Worm (Caenorhabditis elegans) whole organism, young adult: ENCODE data around the gene C31A11.13.

Source experiments
- ama-1 ChIP-seq, 3 experiments: fragments of 150-350 bp in 1 of 3; sonication (generic microtip) in 2 of 3; optimal IDR thresholded peaks; 2 replicates each; lab custom pipeline; 2014 to 2018; ENCODE audit warnings: missing biosample characterization in 2 of 3, missing genetic modification characterization in 2 of 3, missing genetic modification reagents in 2 of 3
- pha-4 ChIP-seq: fragments of 150-350 bp; sonication (generic microtip); optimal IDR thresholded peaks from 2 replicates; lab custom pipeline; 2014; ENCODE audit warnings: missing biosample characterization, missing genetic modification reagents, missing genetic modification characterization
- snpc-1.1 ChIP-seq: sonication (generic microtip); optimal IDR thresholded peaks from 2 replicates; lab custom pipeline; 2017; ENCODE audit warnings: missing genetic modification characterization, mild to moderate bottlenecking, missing compliant biosample characterization, antibody characterized with exemption, moderate library complexity, missing genotype, missing genetic modification reagents; ENCODE audit not compliant: insufficient read depth

DNA sequence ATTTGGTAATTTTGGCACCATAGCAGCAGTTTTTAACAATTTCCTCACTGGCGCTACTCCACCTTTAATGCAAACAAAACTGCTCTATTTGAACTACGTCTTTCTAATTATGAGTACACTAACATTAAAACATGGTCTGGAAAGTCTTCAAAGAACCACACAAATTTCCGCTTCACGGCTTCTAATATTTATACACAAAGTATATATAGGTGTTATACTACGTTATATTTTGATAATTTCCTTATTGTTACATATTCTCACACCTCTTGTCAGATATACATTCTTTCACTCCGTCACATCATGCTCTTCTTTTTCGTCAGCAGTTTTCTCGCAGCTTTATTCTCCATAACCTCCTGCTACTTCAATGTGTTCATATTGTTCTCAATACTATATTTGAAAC, 2.1 kb downstream of the C31A11.13 start, which contains the start of gene srbc-82:
- no peak for TF ChIP-seq snpc-1.1 (tag; lab: Kevin White, UChicago)
- TF ChIP-seq ama-1 (optimal IDR thresholded peaks at IDR 0.05; lab: Kevin White, UChicago), result no peak
- no peak for TF ChIP-seq ama-1 (GFP tag; optimal IDR thresholded peaks at IDR 0.05; lab: Kevin White, UChicago)
- no peak for TF ChIP-seq pha-4
